Worm (Caenorhabditis elegans) whole organism, L3 larva: ENCODE data around the gene txt-10.
A peak's percentile ranks its signal among the peaks of the same experiment; 100 is the strongest.

Experiments used
- egl-5 ChIP-seq: fragments of 150-350 bp; optimal IDR thresholded peaks from 2 replicates; lab custom pipeline; 2017; ENCODE audit warnings: missing biosample characterization, missing genetic modification reagents, missing genetic modification characterization, inconsistent platforms
- lin-39 ChIP-seq: fragments of 150-350 bp; optimal IDR thresholded peaks from 2 replicates; lab custom pipeline; 2018; ENCODE audit warnings: missing biosample characterization, missing genetic modification reagents, missing genetic modification characterization
- nfya-1 ChIP-seq: sonication (generic microtip); optimal IDR thresholded peaks from 2 replicates; lab custom pipeline; 2017; ENCODE audit warnings: missing genetic modification characterization, mild to moderate bottlenecking, missing compliant biosample characterization, antibody characterized with exemption, moderate library complexity; ENCODE audit not compliant: insufficient read depth
- nhr-11 ChIP-seq: fragments of 150-350 bp; optimal IDR thresholded peaks from 2 replicates; lab custom pipeline; 2014; ENCODE audit warnings: missing biosample characterization, missing genetic modification characterization
- nhr-23 ChIP-seq: fragments of 150-350 bp; optimal IDR thresholded peaks from 2 replicates; lab custom pipeline; 2014; ENCODE audit warnings: missing biosample characterization, missing genetic modification reagents, missing genetic modification characterization
- nhr-237 ChIP-seq: fragments of 150-350 bp; optimal IDR thresholded peaks from 2 replicates; lab custom pipeline; 2014; ENCODE audit warnings: missing biosample characterization, missing genetic modification characterization
- nhr-77 ChIP-seq: fragments of 150-350 bp; optimal IDR thresholded peaks from 2 replicates; lab custom pipeline; 2014; ENCODE audit warnings: missing biosample characterization, missing genetic modification characterization
- pqm-1 ChIP-seq: fragments of 150-350 bp; optimal IDR thresholded peaks from 2 replicates; lab custom pipeline; 2017; ENCODE audit warnings: missing biosample characterization, missing genetic modification characterization, inconsistent platforms
- zag-1 ChIP-seq: fragments of 150-350 bp; optimal IDR thresholded peaks from 2 replicates; lab custom pipeline; 2014; ENCODE audit warnings: missing biosample characterization, missing genetic modification characterization

DNA sequence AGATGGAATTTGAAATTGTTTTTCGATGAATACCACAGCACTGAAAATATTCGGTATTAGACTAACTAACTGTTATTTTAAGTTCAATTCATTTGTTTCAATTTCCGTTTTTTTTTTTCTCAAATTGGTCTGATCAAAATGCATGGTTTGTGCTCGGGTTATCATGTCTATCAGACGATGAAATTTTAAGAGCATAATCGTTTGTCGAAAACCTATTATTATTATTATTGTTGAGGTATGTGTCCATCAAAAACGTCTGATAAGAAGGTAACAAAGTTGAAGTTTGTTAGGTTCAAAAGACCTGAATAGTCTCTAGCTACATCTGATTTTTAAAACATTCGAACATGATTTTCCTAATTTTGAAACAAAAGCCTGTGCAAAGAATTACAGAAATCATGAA is 48.6 kb downstream of the txt-10 start:
- TF ChIP-seq nhr-11 (tag; lab: Kevin White, UChicago) (no peak), nfya-1 (tag; lab: Kevin White, UChicago) (no peak), pqm-1 (peak; percentile 16), lin-39 (tag; lab: Kevin White, UChicago) (no peak), nhr-77 (no peak), zag-1 (no peak), egl-5 (no peak), nhr-23 (tag; lab: Kevin White, UChicago) (no peak), nhr-237 (tag; lab: Kevin White, UChicago) (no peak)
